Fruit fly (Drosophila melanogaster) whole organism, embryonic: ENCODE measurements around the gene CG11454.

Source experiments
- CG11093 ChIP-seq: fragments of 200-800 bp; sonication (Bioruptor generic); IDR thresholded peaks from 3 replicates; pipeline ENCODE4 v1.3.6; 2022; ENCODE audit warnings: missing biosample characterization, missing genetic modification characterization
- CG11247 ChIP-seq: fragments of 200-800 bp; sonication (Bioruptor generic); IDR thresholded peaks from 2 replicates; pipeline ENCODE4 v1.3.6; 2022; ENCODE audit warnings: missing biosample characterization, missing genetic modification characterization
- CG12659 ChIP-seq: fragments of 200-800 bp; sonication (Bioruptor generic); optimal IDR thresholded peaks from 3 replicates; lab custom pipeline; 2017; ENCODE audit warnings: mild to moderate bottlenecking, missing biosample characterization, missing genetic modification reagents, missing genetic modification characterization
- CG13624 ChIP-seq: fragments of 200-800 bp; sonication (Bioruptor generic); optimal IDR thresholded peaks from 2 replicates; lab custom pipeline; 2016; ENCODE audit warnings: missing biosample characterization, missing genetic modification characterization
- CG14014 ChIP-seq: fragments of 200-800 bp; sonication (Bioruptor generic); IDR thresholded peaks from 2 replicates; pipeline ENCODE4 v1.3.6; 2022; ENCODE audit warnings: missing biosample characterization, missing genetic modification characterization
- CG18599 ChIP-seq: fragments of 200-800 bp; sonication (Bioruptor generic); optimal IDR thresholded peaks from 3 replicates; lab custom pipeline; 2017; ENCODE audit warnings: missing biosample characterization, missing genetic modification characterization, mild to moderate bottlenecking, moderate library complexity, missing genetic modification reagents
- CG2889 ChIP-seq: fragments of 200-800 bp; sonication (Bioruptor generic); IDR thresholded peaks from 3 replicates; pipeline ENCODE4 v1.3.6; 2022; ENCODE audit warnings: missing biosample characterization, missing genetic modification characterization
- CG30403 ChIP-seq: fragments of 200-800 bp; sonication (Bioruptor generic); optimal IDR thresholded peaks from 3 replicates; lab custom pipeline; 2016; ENCODE audit warnings: missing biosample characterization, missing genetic modification characterization
- CG32772 ChIP-seq: fragments of 200-800 bp; sonication (Bioruptor generic); IDR thresholded peaks from 2 replicates; pipeline ENCODE4 v1.3.6; 2022; ENCODE audit warnings: missing biosample characterization, missing genetic modification characterization
- CG43689 ChIP-seq: fragments of 200-800 bp; sonication (Bioruptor generic); IDR thresholded peaks from 2 replicates; pipeline ENCODE4 v1.3.6; 2022; ENCODE audit warnings: missing biosample characterization, missing genetic modification characterization
- CG4820 ChIP-seq: fragments of 200-800 bp; sonication (Bioruptor generic); optimal IDR thresholded peaks from 3 replicates; lab custom pipeline; 2016; ENCODE audit warnings: missing biosample characterization, missing genetic modification characterization
- CG5180 ChIP-seq: fragments of 200-800 bp; sonication (Bioruptor generic); optimal IDR thresholded peaks from 3 replicates; lab custom pipeline; 2017; ENCODE audit warnings: missing biosample characterization, missing genetic modification characterization, mild to moderate bottlenecking, moderate library complexity, missing genetic modification reagents
- CG6813 ChIP-seq: fragments of 200-800 bp; sonication (Bioruptor generic); optimal IDR thresholded peaks from 2 replicates; lab custom pipeline; 2017; ENCODE audit warnings: missing biosample characterization, missing genetic modification characterization, mild to moderate bottlenecking, moderate library complexity, missing genetic modification reagents
- CG6854 ChIP-seq: fragments of 200-800 bp; sonication (Bioruptor generic); optimal IDR thresholded peaks from 3 replicates; lab custom pipeline; 2017; ENCODE audit warnings: missing biosample characterization, mild to moderate bottlenecking, missing genetic modification characterization
- CG7786 ChIP-seq: fragments of 200-800 bp; sonication (Bioruptor generic); optimal IDR thresholded peaks from 2 replicates; lab custom pipeline; 2016; ENCODE audit warnings: missing biosample characterization, missing genetic modification characterization
- CG9797 ChIP-seq: fragments of 200-800 bp; sonication (Bioruptor generic); optimal IDR thresholded peaks from 3 replicates; lab custom pipeline; 2018; ENCODE audit warnings: missing biosample characterization, mild to moderate bottlenecking, missing genetic modification characterization
- CG9817 ChIP-seq: fragments of 200-800 bp; sonication (Bioruptor generic); optimal IDR thresholded peaks from 2 replicates; lab custom pipeline; 2018; ENCODE audit warnings: missing biosample characterization, mild to moderate bottlenecking, missing genetic modification characterization, moderate library complexity
- CTCF ChIP-seq: fragments of 200-800 bp; sonication (Bioruptor generic); optimal IDR thresholded peaks from 2 replicates; lab custom pipeline; 2017; ENCODE audit warnings: missing biosample characterization, mild to moderate bottlenecking, missing genetic modification characterization, moderate library complexity
- D ChIP-seq, 2 experiments: fragments of 200-800 bp in 1 of 2; fragments of >200 bp in 1 of 2; sonication (Bioruptor generic) in 1 of 2; optimal IDR thresholded peaks; 2 replicates in 1 of 2; 3 replicates in 1 of 2; lab custom pipeline; 2017; ENCODE audit warnings: mild to moderate bottlenecking in 1 of 2, missing biosample characterization in 1 of 2, missing genetic modification characterization in 1 of 2, missing genetic modification reagents in 1 of 2
- Dip2 ChIP-seq: fragments of 200-800 bp; sonication (Bioruptor generic); IDR thresholded peaks from 2 replicates; pipeline ENCODE4 v1.3.6; 2022; ENCODE audit warnings: missing biosample characterization, missing genetic modification characterization
- Gug ChIP-seq: fragments of 200-800 bp; sonication (Bioruptor generic); IDR thresholded peaks from 4 replicates; pipeline ENCODE4 v1.3.6; 2022; ENCODE audit warnings: missing biosample characterization, missing genetic modification characterization
- H2.0 ChIP-seq: fragments of 200-800 bp; sonication (Bioruptor generic); IDR thresholded peaks from 2 replicates; pipeline ENCODE4 v1.3.6; 2022; ENCODE audit warnings: missing biosample characterization, missing genetic modification characterization
- HHEX ChIP-seq: fragments of 200-800 bp; sonication (Bioruptor generic); optimal IDR thresholded peaks from 3 replicates; lab custom pipeline; 2017; ENCODE audit warnings: missing biosample characterization, mild to moderate bottlenecking, missing genetic modification characterization, missing genetic modification reagents
- MBD-R2 ChIP-seq: fragments of 200-800 bp; sonication (Bioruptor generic); IDR thresholded peaks from 2 replicates; pipeline ENCODE4 v1.3.6; 2022; ENCODE audit warnings: missing biosample characterization, missing genetic modification characterization
- Max ChIP-seq: fragments of 200-800 bp; sonication (Bioruptor generic); optimal IDR thresholded peaks from 2 replicates; lab custom pipeline; 2016; ENCODE audit warnings: missing biosample characterization, mild to moderate bottlenecking, missing genetic modification characterization
- NK7.1 ChIP-seq: fragments of 200-800 bp; sonication (Bioruptor generic); optimal IDR thresholded peaks from 3 replicates; lab custom pipeline; 2016; ENCODE audit warnings: missing biosample characterization, missing genetic modification characterization
- Optix ChIP-seq: fragments of 200-800 bp; sonication (Bioruptor generic); IDR thresholded peaks from 3 replicates; pipeline ENCODE4 v1.3.6; 2022; ENCODE audit warnings: missing biosample characterization, missing genetic modification characterization
- Ssrp ChIP-seq: fragments of 200-800 bp; sonication (Bioruptor generic); optimal IDR thresholded peaks from 2 replicates; lab custom pipeline; 2018; ENCODE audit warnings: missing biosample characterization, mild to moderate bottlenecking, missing genetic modification characterization, moderate library complexity
- Vsx1 ChIP-seq: fragments of 200-800 bp; sonication (Bioruptor generic); optimal IDR thresholded peaks from 2 replicates; lab custom pipeline; 2017; ENCODE audit warnings: missing biosample characterization, mild to moderate bottlenecking, missing genetic modification characterization, missing genetic modification reagents
- aop ChIP-seq: fragments of 200-800 bp; sonication (Bioruptor generic); IDR thresholded peaks from 2 replicates; pipeline ENCODE4 v1.3.6; 2022; ENCODE audit warnings: missing biosample characterization, missing genetic modification characterization
- cg ChIP-seq: fragments of 200-800 bp; sonication (Bioruptor generic); optimal IDR thresholded peaks from 3 replicates; lab custom pipeline; 2019; ENCODE audit warnings: missing biosample characterization, mild to moderate bottlenecking, missing genetic modification characterization, moderate library complexity
- chinmo ChIP-seq: fragments of 200-800 bp; sonication (Bioruptor generic); IDR thresholded peaks from 4 replicates; pipeline ENCODE4 v1.3.6; 2022; ENCODE audit warnings: missing biosample characterization, missing genetic modification characterization; ENCODE audit not compliant: partially characterized antibody
- crp ChIP-seq, 2 experiments: fragments of 200-800 bp; sonication (Bioruptor generic); optimal IDR thresholded peaks; 2 replicates in 1 of 2; 3 replicates in 1 of 2; lab custom pipeline; 2017; ENCODE audit warnings: missing biosample characterization in 2 of 2, missing genetic modification characterization in 2 of 2, mild to moderate bottlenecking in 1 of 2, moderate library complexity in 1 of 2
- dimm ChIP-seq: fragments of 200-800 bp; sonication (Bioruptor generic); IDR thresholded peaks from 2 replicates; pipeline ENCODE4 v1.3.6; 2022; ENCODE audit warnings: missing biosample characterization, missing genetic modification characterization
- ewg ChIP-seq: fragments of 200-800 bp; sonication (Bioruptor generic); optimal IDR thresholded peaks from 3 replicates; lab custom pipeline; 2017; ENCODE audit warnings: mild to moderate bottlenecking, missing biosample characterization, missing genetic modification reagents, missing genetic modification characterization
- exex ChIP-seq: fragments of 200-800 bp; sonication (Bioruptor generic); optimal IDR thresholded peaks from 4 replicates; lab custom pipeline; 2018; ENCODE audit warnings: missing biosample characterization, mild to moderate bottlenecking, missing genetic modification characterization, moderate library complexity
- gcm ChIP-seq: fragments of 200-800 bp; sonication (Bioruptor generic); optimal IDR thresholded peaks from 2 replicates; lab custom pipeline; 2019; ENCODE audit warnings: missing biosample characterization, mild to moderate bottlenecking, missing genetic modification characterization, moderate library complexity
- grn ChIP-seq: fragments of 200-800 bp; sonication (Bioruptor generic); optimal IDR thresholded peaks from 3 replicates; lab custom pipeline; 2017; ENCODE audit warnings: missing biosample characterization, missing genetic modification characterization
- hth ChIP-seq: fragments of >200 bp; optimal IDR thresholded peaks from 2 replicates; lab custom pipeline; 2017; ENCODE audit warnings: inconsistent platforms
- lab ChIP-seq: fragments of 200-800 bp; sonication (Bioruptor generic); optimal IDR thresholded peaks from 3 replicates; lab custom pipeline; 2017; ENCODE audit warnings: missing biosample characterization, missing genetic modification characterization, mild to moderate bottlenecking, moderate library complexity, missing genetic modification reagents
- lmd ChIP-seq: fragments of 200-800 bp; sonication (Bioruptor generic); IDR thresholded peaks from 2 replicates; pipeline ENCODE4 v1.3.6; 2022; ENCODE audit warnings: missing biosample characterization, missing genetic modification characterization
- lola ChIP-seq, 3 experiments: fragments of >200 bp in 2 of 3; fragments of 200-800 bp in 1 of 3; sonication (Bioruptor generic) in 1 of 3; optimal IDR thresholded peaks; 2 replicates each; lab custom pipeline; 2017 to 2019; ENCODE audit warnings: missing biosample characterization in 3 of 3, missing genetic modification characterization in 3 of 3, mild to moderate bottlenecking in 1 of 3, moderate library complexity in 1 of 3
- repo ChIP-seq: fragments of 200-800 bp; sonication (Bioruptor generic); optimal IDR thresholded peaks from 2 replicates; lab custom pipeline; 2016; ENCODE audit warnings: missing biosample characterization, missing genetic modification characterization
- sd ChIP-seq: fragments of 200-800 bp; sonication (Bioruptor generic); optimal IDR thresholded peaks from 3 replicates; lab custom pipeline; 2018; ENCODE audit warnings: missing biosample characterization, mild to moderate bottlenecking, missing genetic modification characterization, moderate library complexity
- slp2 ChIP-seq: fragments of 200-800 bp; sonication (Bioruptor generic); optimal IDR thresholded peaks from 2 replicates; lab custom pipeline; 2016; ENCODE audit warnings: missing biosample characterization, missing genetic modification characterization
- sna ChIP-seq: fragments of 200-800 bp; sonication (Bioruptor generic); IDR thresholded peaks from 2 replicates; pipeline ENCODE4 v1.3.6; 2022; ENCODE audit warnings: missing biosample characterization, missing genetic modification characterization; ENCODE audit not compliant: partially characterized antibody
- sob ChIP-seq: fragments of 200-800 bp; sonication (Bioruptor generic); IDR thresholded peaks from 2 replicates; pipeline ENCODE4 v1.3.6; 2022; ENCODE audit warnings: missing biosample characterization, missing genetic modification characterization
- tin ChIP-seq: fragments of 200-800 bp; sonication (Bioruptor generic); optimal IDR thresholded peaks from 3 replicates; lab custom pipeline; 2016; ENCODE audit warnings: missing biosample characterization, missing genetic modification characterization
- tio ChIP-seq: fragments of 200-800 bp; sonication (Bioruptor generic); optimal IDR thresholded peaks from 2 replicates; lab custom pipeline; 2017; ENCODE audit warnings: missing biosample characterization, missing genetic modification characterization, inconsistent platforms
- trh ChIP-seq: fragments of 200-800 bp; sonication (Bioruptor generic); optimal IDR thresholded peaks from 2 replicates; lab custom pipeline; 2016; ENCODE audit warnings: missing biosample characterization, missing genetic modification characterization

CG11454 gene

DNA sequence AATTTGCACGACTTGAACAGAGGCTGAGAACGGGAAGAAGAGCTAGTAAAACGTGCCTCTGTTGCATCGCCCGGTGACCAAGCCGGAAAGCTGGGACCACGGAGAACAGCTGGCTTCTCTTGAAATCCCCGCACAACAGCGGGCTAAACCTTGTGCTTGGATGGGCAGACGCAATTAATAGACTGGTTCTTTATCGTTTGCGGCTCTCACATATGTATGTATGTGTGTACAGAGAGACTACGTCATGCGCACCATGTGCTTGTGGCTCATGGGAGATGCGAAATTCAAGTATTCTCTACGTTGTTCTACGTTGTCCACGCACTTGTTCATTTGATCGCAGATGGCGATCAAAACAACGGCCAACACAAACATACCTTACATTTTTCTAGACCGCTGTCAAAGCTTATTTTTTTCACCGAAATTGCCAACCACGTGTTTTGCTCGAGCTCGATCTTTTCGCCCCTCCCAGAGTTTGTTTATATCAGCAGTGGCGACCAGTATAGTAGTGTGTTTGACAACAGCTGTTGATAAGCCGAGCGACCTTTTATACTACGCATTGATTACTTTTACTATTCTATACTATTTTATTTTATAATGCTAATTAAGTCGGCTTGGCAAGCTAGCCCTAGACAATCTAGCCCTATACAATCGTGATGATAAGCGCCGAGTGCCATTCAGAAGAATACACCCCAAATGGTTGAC, 33.9 kb upstream of the CG11454 start:
- TF ChIP-seq CG9817 (tag; lab: Kevin White, UChicago): no peak
- no peak for TF ChIP-seq H2.0
- TF ChIP-seq CG12659 (GFP tag; lab: Kevin White, UChicago): no peak
- peak; percentile 13; the same call in 1 of the 2 replicates for TF ChIP-seq MBD-R2
- TF ChIP-seq CG32772: no peak
- peak; percentile 57 for TF ChIP-seq ewg
- no peak for TF ChIP-seq CG14014 (GFP tag; lab: Robert Waterston, UW)
- peak; percentile 15 for TF ChIP-seq CG18599 (GFP tag; lab: Kevin White, UChicago)
- TF ChIP-seq slp2 (GFP tag; lab: Kevin White, UChicago): no peak
- no peak for TF ChIP-seq repo (GFP tag; lab: Kevin White, UChicago)
- TF ChIP-seq CG30403: no peak
- TF ChIP-seq grn (GFP tag; lab: Kevin White, UChicago): peak; percentile 32
- TF ChIP-seq CG7786: no peak
- TF ChIP-seq Optix: no peak
- no peak for TF ChIP-seq CG6813
- peak; percentile 67 for TF ChIP-seq cg
- no peak for TF ChIP-seq CG11093 (GFP tag; lab: Robert Waterston, UW)
- no peak for TF ChIP-seq trh (GFP tag; lab: Kevin White, UChicago)
- TF ChIP-seq aop (GFP tag; lab: Robert Waterston, UW): no peak
- no peak for TF ChIP-seq Dip2 (GFP tag; lab: Robert Waterston, UW)
- TF ChIP-seq sd (tag; lab: Kevin White, UChicago): peak; percentile 87
- TF ChIP-seq Vsx1 (GFP tag; lab: Kevin White, UChicago): peak; percentile 58
- TF ChIP-seq tio (GFP tag; lab: Kevin White, UChicago): no peak
- no peak for TF ChIP-seq sna
- TF ChIP-seq exex: peak; percentile 84
- no peak for TF ChIP-seq hth (lab: Kevin White, UChicago)
- peak; percentile 61 for TF ChIP-seq Max (GFP tag; lab: Kevin White, UChicago)
- no peak for TF ChIP-seq CG6854 (GFP tag; lab: Kevin White, UChicago)
- TF ChIP-seq lab (GFP tag; lab: Kevin White, UChicago): peak; percentile 41
- no peak for TF ChIP-seq NK7.1 (GFP tag; lab: Kevin White, UChicago)
- TF ChIP-seq CG9797 (GFP tag; lab: Kevin White, UChicago): no peak
- TF ChIP-seq CTCF (GFP tag; lab: Kevin White, UChicago): no peak
- peak; percentile 34 for TF ChIP-seq CG13624 (GFP tag; lab: Kevin White, UChicago)
- peak in 1 of 2 experiments; percentile 8 for TF ChIP-seq crp (GFP tag; optimal IDR thresholded peaks at IDR 0.05; lab: Kevin White, UChicago)
- TF ChIP-seq gcm (GFP tag; lab: Kevin White, UChicago): no peak
- no peak for TF ChIP-seq D (optimal IDR thresholded peaks at IDR 0.05; lab: Kevin White, UChicago)
- TF ChIP-seq D (GFP tag; optimal IDR thresholded peaks at IDR 0.05; lab: Kevin White, UChicago): no peak
- TF ChIP-seq Gug (GFP tag; lab: Robert Waterston, UW): no peak
- no peak for TF ChIP-seq lola (GFP tag; optimal IDR thresholded peaks at IDR 0.05; lab: Kevin White, UChicago)
- TF ChIP-seq CG4820 (GFP tag; lab: Kevin White, UChicago): no peak
- TF ChIP-seq HHEX (GFP tag; lab: Kevin White, UChicago): no peak
- TF ChIP-seq sob (GFP tag; lab: Robert Waterston, UW): 0 out of 2 replicates have a peak, but pooled peaks have one; percentile 5
- peak; percentile 86; the same call in 3 of the 4 replicates for TF ChIP-seq chinmo (GFP tag; lab: Robert Waterston, UW)
- TF ChIP-seq tin: no peak
- no peak for TF ChIP-seq dimm
- TF ChIP-seq CG11247 (GFP tag; lab: Robert Waterston, UW): no peak
- no peak for TF ChIP-seq lmd
- no peak for TF ChIP-seq CG43689
- TF ChIP-seq CG2889: no peak
- TF ChIP-seq Ssrp (tag; lab: Kevin White, UChicago): no peak
- no peak for TF ChIP-seq CG5180 (GFP tag; lab: Kevin White, UChicago)
